Worm (Caenorhabditis elegans) whole organism, L1 larva: ENCODE measurements around the gene C16D2.3.

Source experiments
- C04F5.9 ChIP-seq: sonication (generic microtip); optimal IDR thresholded peaks from 2 replicates; lab custom pipeline; 2016; ENCODE audit warnings: missing genetic modification characterization, missing compliant biosample characterization
- C34B4.2 ChIP-seq: sonication (generic microtip); optimal IDR thresholded peaks from 2 replicates; lab custom pipeline; 2017; ENCODE audit warnings: mild to moderate bottlenecking, missing genetic modification characterization, missing compliant biosample characterization
- Y116A8C.19 ChIP-seq: sonication (generic microtip); optimal IDR thresholded peaks from 2 replicates; lab custom pipeline; 2016; ENCODE audit warnings: missing compliant biosample characterization, missing genetic modification characterization, borderline replicate concordance
- alr-1 ChIP-seq: fragments of 200-800 bp; sonication (Bioruptor generic); optimal IDR thresholded peaks from 2 replicates; lab custom pipeline; 2018; ENCODE audit warnings: borderline replicate concordance, mild to moderate bottlenecking, missing genetic modification characterization, missing compliant biosample characterization
- aly-2 ChIP-seq: fragments of 150-350 bp; optimal IDR thresholded peaks from 2 replicates; lab custom pipeline; 2014; ENCODE audit warnings: missing biosample characterization, missing genetic modification characterization
- ama-1 ChIP-seq: fragments of 150-350 bp; optimal IDR thresholded peaks from 2 replicates; lab custom pipeline; 2014
- blmp-1 ChIP-seq: fragments of 150-350 bp; optimal IDR thresholded peaks from 2 replicates; lab custom pipeline; 2014; ENCODE audit warnings: missing biosample characterization, missing genetic modification characterization
- ceh-63 ChIP-seq: fragments of 200-800 bp; sonication (Bioruptor generic); optimal IDR thresholded peaks from 2 replicates; lab custom pipeline; 2018; ENCODE audit warnings: mild to moderate bottlenecking, missing genetic modification characterization, missing compliant biosample characterization
- ceh-8 ChIP-seq: fragments of 200-800 bp; sonication (Bioruptor generic); optimal IDR thresholded peaks from 2 replicates; lab custom pipeline; 2018; ENCODE audit warnings: mild to moderate bottlenecking, missing genetic modification characterization, moderate library complexity, missing compliant biosample characterization
- ceh-88 ChIP-seq: fragments of 200-800 bp; sonication (Bioruptor generic); IDR thresholded peaks from 2 replicates; pipeline ENCODE4 v1.3.6; 2022; ENCODE audit warnings: missing genetic modification characterization, missing compliant biosample characterization
- ceh-90 ChIP-seq: sonication (generic microtip); optimal IDR thresholded peaks from 2 replicates; lab custom pipeline; 2016; ENCODE audit warnings: missing genetic modification characterization, missing compliant biosample characterization
- ces-1 ChIP-seq: fragments of 150-350 bp; optimal IDR thresholded peaks from 2 replicates; lab custom pipeline; 2014; ENCODE audit warnings: missing biosample characterization, missing genetic modification reagents, missing genetic modification characterization
- dpl-1 ChIP-seq, 3 experiments: fragments of 150-350 bp in 2 of 3; sonication (generic microtip) in 1 of 3; optimal IDR thresholded peaks; 2 replicates each; lab custom pipeline; 2014 to 2017; ENCODE audit warnings: missing biosample characterization in 3 of 3, missing genetic modification characterization in 3 of 3, missing genetic modification reagents in 3 of 3
- egl-13 ChIP-seq: sonication (generic microtip); optimal IDR thresholded peaks from 2 replicates; lab custom pipeline; 2016; ENCODE audit warnings: missing genotype, missing genetic modification reagents, missing genetic modification characterization, missing compliant biosample characterization
- egl-27 ChIP-seq, 2 experiments: fragments of 150-350 bp in 1 of 2; sonication (generic microtip); optimal IDR thresholded peaks; 3 replicates each; lab custom pipeline; 2017 to 2018; ENCODE audit warnings: missing biosample characterization in 2 of 2, missing genetic modification characterization in 2 of 2, missing genetic modification reagents in 2 of 2
- elt-2 ChIP-seq: sonication (generic microtip); optimal IDR thresholded peaks from 2 replicates; lab custom pipeline; 2016; ENCODE audit warnings: missing genetic modification characterization, mild to moderate bottlenecking, inconsistent platforms, missing compliant biosample characterization, missing genetic modification reagents
- elt-3 ChIP-seq, 6 experiments: fragments of 150-350 bp in 1 of 6; sonication (generic microtip); optimal IDR thresholded peaks; 2 replicates each; lab custom pipeline; 2017 to 2018; ENCODE audit warnings: missing biosample characterization in 6 of 6, missing genetic modification characterization in 6 of 6, inconsistent platforms in 1 of 6
- fkh-8 ChIP-seq: sonication (generic microtip); optimal IDR thresholded peaks from 2 replicates; lab custom pipeline; 2016; ENCODE audit warnings: mild to moderate bottlenecking, missing genetic modification characterization, missing compliant biosample characterization
- hlh-17 ChIP-seq: fragments of 200-800 bp; sonication (Bioruptor generic); optimal IDR thresholded peaks from 2 replicates; lab custom pipeline; 2018; ENCODE audit warnings: missing genetic modification characterization, mild to moderate bottlenecking, missing compliant biosample characterization, moderate library complexity, borderline replicate concordance
- hlh-4 ChIP-seq: sonication (generic microtip); optimal IDR thresholded peaks from 2 replicates; lab custom pipeline; 2016; ENCODE audit warnings: mild to moderate bottlenecking, missing genetic modification characterization, missing compliant biosample characterization
- hpl-2 ChIP-seq: fragments of 150-350 bp; optimal IDR thresholded peaks from 2 replicates; lab custom pipeline; 2014; ENCODE audit warnings: missing biosample characterization, missing genetic modification reagents, missing genetic modification characterization
- isw-1 ChIP-seq: fragments of 200-800 bp; sonication (Bioruptor generic); IDR thresholded peaks from 2 replicates; pipeline ENCODE4 v1.3.6; 2022; ENCODE audit warnings: missing genetic modification characterization, missing compliant biosample characterization
- jun-1 ChIP-seq: fragments of 150-350 bp; optimal IDR thresholded peaks from 2 replicates; lab custom pipeline; 2014; ENCODE audit warnings: missing biosample characterization, missing genetic modification reagents, missing genetic modification characterization
- lin-13 ChIP-seq: fragments of 150-350 bp; optimal IDR thresholded peaks from 2 replicates; lab custom pipeline; 2014; ENCODE audit warnings: missing biosample characterization, missing genetic modification reagents, missing genetic modification characterization
- lin-14 ChIP-seq: fragments of 200-800 bp; sonication (Bioruptor generic); optimal IDR thresholded peaks from 2 replicates; lab custom pipeline; 2018; ENCODE audit warnings: mild to moderate bottlenecking, missing genetic modification characterization, moderate library complexity, missing compliant biosample characterization
- lin-15B ChIP-seq: fragments of 150-350 bp; sonication (generic microtip); optimal IDR thresholded peaks from 3 replicates; lab custom pipeline; 2014; ENCODE audit warnings: missing biosample characterization, missing genetic modification characterization
- lin-35 ChIP-seq, 2 experiments: fragments of 150-350 bp; optimal IDR thresholded peaks; 2 replicates each; lab custom pipeline; 2014; ENCODE audit warnings: missing biosample characterization in 2 of 2, missing genetic modification characterization in 2 of 2, missing genetic modification reagents in 2 of 2
- lin-39 ChIP-seq: fragments of 150-350 bp; optimal IDR thresholded peaks from 2 replicates; lab custom pipeline; 2014; ENCODE audit warnings: missing biosample characterization, missing genetic modification reagents, missing genetic modification characterization
- lir-3 ChIP-seq: sonication (generic microtip); optimal IDR thresholded peaks from 2 replicates; lab custom pipeline; 2016; ENCODE audit warnings: mild to moderate bottlenecking, missing genetic modification characterization, moderate library complexity, missing compliant biosample characterization; ENCODE audit not compliant: poor library complexity
- lsy-2 ChIP-seq, 2 experiments: fragments of 150-350 bp; optimal IDR thresholded peaks; 2 replicates each; lab custom pipeline; 2014; ENCODE audit warnings: missing biosample characterization in 2 of 2, missing genetic modification characterization in 2 of 2
- mab-9 ChIP-seq: fragments of 200-800 bp; sonication (Bioruptor generic); IDR thresholded peaks from 2 replicates; pipeline ENCODE4 v1.3.6; 2022; ENCODE audit warnings: missing genetic modification reagents, missing genetic modification characterization, missing compliant biosample characterization
- mef-2 ChIP-seq: fragments of 150-350 bp; optimal IDR thresholded peaks from 2 replicates; lab custom pipeline; 2014; ENCODE audit warnings: missing biosample characterization, missing genetic modification characterization
- mep-1 ChIP-seq: fragments of 150-350 bp; optimal IDR thresholded peaks from 2 replicates; lab custom pipeline; 2014; ENCODE audit warnings: missing biosample characterization, missing genetic modification characterization
- nhr-11 ChIP-seq: fragments of 150-350 bp; optimal IDR thresholded peaks from 2 replicates; lab custom pipeline; 2014; ENCODE audit warnings: missing biosample characterization, missing genetic modification characterization
- nhr-19 ChIP-seq: fragments of 200-800 bp; sonication (Bioruptor generic); conservative IDR thresholded peaks from 2 replicates; pipeline ENCODE4 v1.3.6; 2022; ENCODE audit warnings: missing genetic modification characterization, missing compliant biosample characterization
- nhr-20 ChIP-seq: sonication (generic microtip); optimal IDR thresholded peaks from 2 replicates; lab custom pipeline; 2016; ENCODE audit warnings: mild to moderate bottlenecking, missing genetic modification characterization, missing compliant biosample characterization
- nhr-28 ChIP-seq: fragments of 150-350 bp; optimal IDR thresholded peaks from 2 replicates; lab custom pipeline; 2014; ENCODE audit warnings: missing biosample characterization, missing genetic modification characterization
- nhr-47 ChIP-seq: sonication (generic microtip); optimal IDR thresholded peaks from 2 replicates; lab custom pipeline; 2016; ENCODE audit warnings: mild to moderate bottlenecking, missing genetic modification characterization, moderate library complexity, missing compliant biosample characterization
- nhr-71 ChIP-seq: sonication (generic microtip); optimal IDR thresholded peaks from 2 replicates; lab custom pipeline; 2016; ENCODE audit warnings: mild to moderate bottlenecking, missing genetic modification characterization, moderate library complexity, missing compliant biosample characterization
- nhr-85 ChIP-seq: sonication (generic microtip); peaks from one replicate; lab custom pipeline; 2016; ENCODE audit warnings: missing genetic modification characterization, inconsistent platforms, missing compliant biosample characterization
- nhr-90 ChIP-seq: sonication (generic microtip); optimal IDR thresholded peaks from 2 replicates; lab custom pipeline; 2016; ENCODE audit warnings: mild to moderate bottlenecking, missing genetic modification characterization, missing compliant biosample characterization; ENCODE audit not compliant: poor library complexity
- snpc-4 ChIP-seq: fragments of 150-350 bp; optimal IDR thresholded peaks from 2 replicates; lab custom pipeline; 2014; ENCODE audit warnings: missing biosample characterization, missing genetic modification characterization
- snu-23 ChIP-seq: sonication (generic microtip); optimal IDR thresholded peaks from 2 replicates; lab custom pipeline; 2016; ENCODE audit warnings: missing genetic modification characterization, missing compliant biosample characterization
- sox-4 ChIP-seq: sonication (generic microtip); optimal IDR thresholded peaks from 2 replicates; lab custom pipeline; 2016; ENCODE audit warnings: missing genetic modification characterization, missing compliant biosample characterization
- sup-37 ChIP-seq: fragments of 200-800 bp; sonication (Bioruptor generic); optimal IDR thresholded peaks from 2 replicates; lab custom pipeline; 2018; ENCODE audit warnings: mild to moderate bottlenecking, missing genetic modification characterization, missing compliant biosample characterization
- swsn-7 ChIP-seq: sonication (generic microtip); optimal IDR thresholded peaks from 2 replicates; lab custom pipeline; 2016; ENCODE audit warnings: missing genetic modification characterization, missing compliant biosample characterization
- tbx-2 ChIP-seq: sonication (generic microtip); optimal IDR thresholded peaks from 2 replicates; lab custom pipeline; 2016; ENCODE audit warnings: missing genetic modification characterization, missing compliant biosample characterization
- tlp-1 ChIP-seq: fragments of 150-350 bp; optimal IDR thresholded peaks from 2 replicates; lab custom pipeline; 2014; ENCODE audit warnings: missing biosample characterization, missing genetic modification characterization
- unc-98 ChIP-seq: fragments of 200-800 bp; sonication (Bioruptor generic); IDR thresholded peaks from 2 replicates; pipeline ENCODE4 v1.3.6; 2022; ENCODE audit warnings: missing genetic modification characterization, missing compliant biosample characterization
- vab-15 ChIP-seq: sonication (generic microtip); optimal IDR thresholded peaks from 2 replicates; lab custom pipeline; 2017; ENCODE audit warnings: missing genotype, mild to moderate bottlenecking, missing genetic modification characterization, missing compliant biosample characterization
- zag-1 ChIP-seq: fragments of 150-350 bp; optimal IDR thresholded peaks from 2 replicates; lab custom pipeline; 2014; ENCODE audit warnings: missing biosample characterization, missing genetic modification characterization
- ztf-4 ChIP-seq: fragments of 150-350 bp; optimal IDR thresholded peaks from 2 replicates; lab custom pipeline; 2014; ENCODE audit warnings: missing biosample characterization, missing genetic modification characterization

The C16D2.3 gene

ce11 chrII:9108905-9109551 lies 28.9 kb upstream of the C16D2.3 start, which contains the start of gene T24H10.4:
TSS of gene T24H10.4 (plus strand) at chrII:9109534.
- no peak for TF ChIP-seq ceh-90 (tag; lab: Kevin White, UChicago)
- TF ChIP-seq ceh-8, result no peak
- TF ChIP-seq nhr-90 (tag; lab: Kevin White, UChicago), result no peak
- no peak for TF ChIP-seq lir-3
- no peak for TF ChIP-seq mep-1
- TF ChIP-seq aly-2 (tag; lab: Kevin White, UChicago), result no peak
- no peak for TF ChIP-seq egl-13
- no peak for TF ChIP-seq unc-98
- TF ChIP-seq alr-1 (tag; lab: Kevin White, UChicago), result no peak
- no peak for TF ChIP-seq lin-13 (GFP tag; lab: Kevin White, UChicago)
- peak; percentile 47 for TF ChIP-seq lin-14 (GFP tag; lab: Kevin White, UChicago)
- TF ChIP-seq sup-37 (GFP tag; lab: Kevin White, UChicago), result no peak
- no peak for TF ChIP-seq lin-39
- TF ChIP-seq nhr-19 (GFP tag; lab: Robert Waterston, UW), result no peak
- TF ChIP-seq nhr-20 (tag; lab: Kevin White, UChicago), result peak; percentile 79
- no peak for TF ChIP-seq hlh-4 (tag; lab: Kevin White, UChicago)
- TF ChIP-seq nhr-85, result no peak
- TF ChIP-seq nhr-71 (tag; lab: Kevin White, UChicago), result no peak
- no peak for TF ChIP-seq mab-9
- no peak for TF ChIP-seq nhr-11 (tag; lab: Kevin White, UChicago)
- no peak for TF ChIP-seq ceh-88 (GFP tag; lab: Robert Waterston, UW)
- no peak for TF ChIP-seq isw-1 (GFP tag; lab: Robert Waterston, UW)
- no peak for TF ChIP-seq hpl-2
- TF ChIP-seq hlh-17 (GFP tag; lab: Kevin White, UChicago), result no peak
- no peak for TF ChIP-seq lin-15B (tag; lab: Kevin White, UChicago)
- TF ChIP-seq jun-1 (tag; lab: Kevin White, UChicago), result no peak
- TF ChIP-seq Y116A8C.19, result no peak
- TF ChIP-seq fkh-8 (tag; lab: Kevin White, UChicago), result no peak
- no peak for TF ChIP-seq ama-1 (lab: Kevin White, UChicago)
- TF ChIP-seq blmp-1 (tag; lab: Kevin White, UChicago), result no peak
- TF ChIP-seq vab-15 (tag; lab: Kevin White, UChicago), result no peak
- TF ChIP-seq egl-27 (tag; optimal IDR thresholded peaks at IDR 0.05; lab: Kevin White, UChicago), result no peak
- TF ChIP-seq lin-35 (GFP tag; optimal IDR thresholded peaks at IDR 0.05; lab: Kevin White, UChicago), result no peak
- no peak for TF ChIP-seq tbx-2
- no peak for TF ChIP-seq sox-4 (tag; lab: Kevin White, UChicago)
- no peak for TF ChIP-seq ztf-4
- no peak for TF ChIP-seq elt-2 (tag; lab: Kevin White, UChicago)
- no peak for TF ChIP-seq snpc-4 (tag; lab: Kevin White, UChicago)
- TF ChIP-seq ceh-63 (GFP tag; lab: Kevin White, UChicago), result no peak
- TF ChIP-seq dpl-1 (GFP tag; optimal IDR thresholded peaks at IDR 0.05; lab: Kevin White, UChicago), result no peak
- peak in 1 of 2 experiments; percentile 2 for TF ChIP-seq lsy-2 (tag; optimal IDR thresholded peaks at IDR 0.05; lab: Kevin White, UChicago)
- TF ChIP-seq nhr-28 (tag; lab: Kevin White, UChicago), result no peak
- no peak for TF ChIP-seq C34B4.2 (tag; lab: Kevin White, UChicago)
- TF ChIP-seq mef-2 (tag; lab: Kevin White, UChicago), result no peak
- TF ChIP-seq C04F5.9 (tag; lab: Kevin White, UChicago), result no peak
- TF ChIP-seq tlp-1 (tag; lab: Kevin White, UChicago), result no peak
- no peak for TF ChIP-seq swsn-7 (tag; lab: Kevin White, UChicago)
- TF ChIP-seq nhr-47, result peak; percentile 23
- TF ChIP-seq elt-3 (tag; optimal IDR thresholded peaks at IDR 0.05; lab: Kevin White, UChicago), result no peak
- TF ChIP-seq snu-23, result peak; percentile 17
- no peak for TF ChIP-seq zag-1 (tag; lab: Kevin White, UChicago)
- TF ChIP-seq ces-1 (GFP tag; lab: Kevin White, UChicago), result no peak
